Worm (Caenorhabditis elegans): ENCODE measurements around the gene npp-9.

Gene npp-9

DNA sequence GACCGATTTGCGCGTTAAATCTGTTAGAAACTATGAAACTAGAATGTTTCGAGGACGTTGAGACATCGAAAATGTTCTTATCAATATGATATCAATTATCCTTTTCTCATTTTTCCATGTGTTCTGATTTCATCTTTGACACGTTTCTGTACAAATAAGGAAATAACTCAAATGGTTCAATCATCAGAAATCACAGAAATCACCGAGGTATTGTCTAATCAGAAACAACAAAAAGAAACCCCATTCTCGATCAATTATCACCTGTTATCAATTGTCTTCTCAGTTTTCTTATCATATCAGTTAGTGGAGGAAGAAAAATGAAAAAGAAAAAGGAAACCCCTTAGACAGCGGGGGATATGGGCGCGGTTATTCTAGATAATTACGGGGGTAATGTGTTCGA lies 30.9 kb upstream of the npp-9 start:
- TF ChIP-seq ama-1 (optimal IDR thresholded peaks at IDR 0.05) (no peak), nhr-21 (tag; optimal IDR thresholded peaks at IDR 0.05) (peak; percentile 67), egl-27 (tag; optimal IDR thresholded peaks at IDR 0.05) (peak; percentile 44), nhr-6 (tag; optimal IDR thresholded peaks at IDR 0.05) (no peak), sma-9 (GFP tag; optimal IDR thresholded peaks at IDR 0.05) (peak; percentile 82), sma-9 (tag; optimal IDR thresholded peaks at IDR 0.05) (no peak), gmeb-1 (tag; optimal IDR thresholded peaks at IDR 0.05) (peak; percentile 10), crh-2 (tag; optimal IDR thresholded peaks at IDR 0.05) (peak; percentile 28), fos-1 (tag; optimal IDR thresholded peaks at IDR 0.05) (peak; percentile 73), lsy-2 (tag; optimal IDR thresholded peaks at IDR 0.05) (no peak), nhr-25 (tag; optimal IDR thresholded peaks at IDR 0.05) (peak; percentile 34), sma-3 (GFP tag; optimal IDR thresholded peaks at IDR 0.05) (peak; percentile 41)

DNA sequence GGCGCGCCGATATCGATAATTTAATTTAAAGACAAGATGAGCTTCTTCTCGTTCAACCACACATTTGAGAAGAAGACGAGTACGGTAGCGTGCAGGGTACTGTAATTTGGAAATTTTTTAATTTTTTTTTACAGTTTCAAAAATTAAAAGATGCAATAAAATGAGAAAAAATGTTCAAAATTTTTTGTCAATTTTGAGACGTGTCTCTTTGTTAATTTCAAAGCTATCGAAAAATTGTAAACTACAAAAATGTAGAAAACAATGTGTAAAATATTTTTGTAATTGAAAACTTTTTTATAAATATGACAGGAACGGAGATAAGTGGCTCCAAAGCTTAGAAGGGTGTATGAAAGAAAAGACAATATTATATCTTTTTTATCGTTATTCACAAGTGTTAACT lies 27.1 kb upstream of the npp-9 start, which contains the start of gene K01A11.1:
Gene K01A11.1 (minus strand): TSS at position 101 of the 400 bp plus-strand sequence.
- TF ChIP-seq sma-9 (GFP tag; optimal IDR thresholded peaks at IDR 0.05): no peak
- TF ChIP-seq sma-9 (tag; optimal IDR thresholded peaks at IDR 0.05): no peak
- no peak for TF ChIP-seq Y55F3AM.14 (GFP tag; optimal IDR thresholded peaks at IDR 0.05)
- TF ChIP-seq gmeb-1 (tag; optimal IDR thresholded peaks at IDR 0.05): no peak

DNA sequence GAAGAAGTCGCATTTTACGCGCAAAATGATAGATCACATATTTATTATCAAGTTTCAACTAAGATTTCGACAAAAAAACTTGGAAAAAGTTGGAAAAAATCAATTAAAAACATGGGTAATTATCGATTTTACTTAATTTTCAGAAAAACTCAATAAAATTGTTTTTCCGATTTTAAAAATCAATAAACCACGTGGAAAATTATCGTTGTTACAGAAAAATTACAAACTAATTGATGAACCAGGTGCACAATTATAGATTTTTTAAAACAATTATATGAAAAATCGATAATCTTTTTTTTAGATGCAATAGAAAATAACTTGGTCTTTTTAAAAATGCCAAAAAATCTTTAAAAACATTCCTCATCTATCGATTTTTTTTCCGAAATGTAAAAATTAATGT lies 26.4 kb upstream of the npp-9 start:
- TF ChIP-seq F13H6.1 (tag; optimal IDR thresholded peaks at IDR 0.05) (no peak), lsy-2 (tag; optimal IDR thresholded peaks at IDR 0.05) (no peak), nhr-6 (tag; optimal IDR thresholded peaks at IDR 0.05) (no peak), zag-1 (tag; optimal IDR thresholded peaks at IDR 0.05) (no peak), egl-27 (tag; optimal IDR thresholded peaks at IDR 0.05) (no peak), unc-39 (tag; optimal IDR thresholded peaks at IDR 0.05) (no peak), ztf-11 (tag; optimal IDR thresholded peaks at IDR 0.05) (no peak), sma-9 (GFP tag; optimal IDR thresholded peaks at IDR 0.05) (no peak), sma-9 (tag; optimal IDR thresholded peaks at IDR 0.05) (no peak), gmeb-1 (tag; optimal IDR thresholded peaks at IDR 0.05) (no peak), lin-11 (tag; optimal IDR thresholded peaks at IDR 0.05) (no peak), snpc-4 (tag; optimal IDR thresholded peaks at IDR 0.05) (no peak), elt-3 (tag; optimal IDR thresholded peaks at IDR 0.05) (no peak), ZK546.5 (tag; optimal IDR thresholded peaks at IDR 0.05) (no peak), nhr-23 (tag; optimal IDR thresholded peaks at IDR 0.05) (no peak), mdl-1 (tag; optimal IDR thresholded peaks at IDR 0.05) (no peak), C34F6.9 (tag; optimal IDR thresholded peaks at IDR 0.05) (no peak), mab-5 (tag; optimal IDR thresholded peaks at IDR 0.05) (no peak), elt-1 (tag; optimal IDR thresholded peaks at IDR 0.05) (no peak), nhr-129 (tag; optimal IDR thresholded peaks at IDR 0.05) (no peak), nhr-21 (tag; optimal IDR thresholded peaks at IDR 0.05) (no peak)

DNA sequence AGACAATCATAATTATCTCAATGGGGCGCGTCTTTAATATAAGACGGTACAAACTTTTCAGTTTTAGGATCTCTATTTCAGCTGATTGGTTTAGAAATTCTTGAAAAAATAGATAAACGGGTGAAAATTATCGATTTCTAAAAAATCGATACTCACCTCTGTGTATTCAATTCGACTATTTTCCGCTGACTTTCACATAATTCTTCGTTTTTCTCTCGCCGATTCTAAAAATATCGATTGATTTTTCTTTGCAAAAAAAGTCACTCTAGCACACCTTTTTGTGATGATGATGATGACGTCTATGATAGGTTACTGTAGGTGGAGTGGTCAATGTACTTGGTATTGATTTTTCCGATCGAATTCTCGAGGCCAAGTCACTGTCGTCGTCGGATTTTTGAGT lies 25.5 kb upstream of the npp-9 start:
- TF ChIP-seq dmd-4 (tag; optimal IDR thresholded peaks at IDR 0.05): no peak
- no peak for TF ChIP-seq ztf-4 (tag; optimal IDR thresholded peaks at IDR 0.05)
- TF ChIP-seq nhr-12 (tag; optimal IDR thresholded peaks at IDR 0.05): no peak
- TF ChIP-seq gmeb-1 (tag; optimal IDR thresholded peaks at IDR 0.05): no peak
- TF ChIP-seq sma-3 (GFP tag; optimal IDR thresholded peaks at IDR 0.05): no peak
- TF ChIP-seq ceh-82 (tag; optimal IDR thresholded peaks at IDR 0.05): no peak
- TF ChIP-seq ztf-1 (GFP tag; conservative IDR thresholded peaks at IDR 0.05): no peak
- no peak for TF ChIP-seq aly-2 (tag; optimal IDR thresholded peaks at IDR 0.05)
- no peak for TF ChIP-seq nhr-237 (tag; optimal IDR thresholded peaks at IDR 0.05)
- TF ChIP-seq elt-3 (tag; optimal IDR thresholded peaks at IDR 0.05): no peak
- TF ChIP-seq ceh-16 (tag; optimal IDR thresholded peaks at IDR 0.05): no peak
- TF ChIP-seq nhr-10 (tag; optimal IDR thresholded peaks at IDR 0.05): no peak
- no peak for TF ChIP-seq ZK546.5 (tag; optimal IDR thresholded peaks at IDR 0.05)
- TF ChIP-seq crh-2 (tag; optimal IDR thresholded peaks at IDR 0.05): no peak
- no peak for TF ChIP-seq skn-1 (tag; optimal IDR thresholded peaks at IDR 0.05)
- TF ChIP-seq Y55F3AM.14 (GFP tag; optimal IDR thresholded peaks at IDR 0.05): no peak
- TF ChIP-seq nhr-77 (tag; optimal IDR thresholded peaks at IDR 0.05): no peak

DNA sequence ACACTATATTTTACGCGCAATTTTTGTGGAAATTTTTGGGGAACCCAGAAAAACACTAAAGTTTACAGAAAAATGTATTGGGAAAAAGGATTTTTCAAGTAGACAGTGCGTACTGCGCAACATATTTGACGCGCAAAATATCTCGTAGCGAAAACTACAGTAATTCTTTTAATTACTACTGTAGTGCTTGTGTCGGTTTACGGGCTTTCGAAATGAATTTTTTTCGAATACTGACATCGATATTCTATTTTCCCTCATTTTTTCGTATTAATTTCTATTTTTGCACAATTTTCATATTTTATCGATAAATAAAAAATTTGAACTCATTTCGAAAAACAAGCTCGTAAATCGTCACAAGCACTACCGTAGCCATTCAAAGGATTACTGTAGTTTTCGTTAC lies 24.3 kb upstream of the npp-9 start:
- TF ChIP-seq crh-2 (tag; optimal IDR thresholded peaks at IDR 0.05) (no peak), snpc-4 (tag; optimal IDR thresholded peaks at IDR 0.05) (no peak), ama-1 (optimal IDR thresholded peaks at IDR 0.05) (no peak), elt-1 (tag; optimal IDR thresholded peaks at IDR 0.05) (no peak), ztf-4 (tag; optimal IDR thresholded peaks at IDR 0.05) (no peak), nhr-77 (tag; optimal IDR thresholded peaks at IDR 0.05) (no peak)
